Worm (Caenorhabditis elegans) whole organism, L4/young adult: ENCODE results near the gene T04F8.7.

ENCODE experiments used
- W03F9.2 ChIP-seq: fragments of 150-350 bp; optimal IDR thresholded peaks from 2 replicates; lab custom pipeline; 2014; ENCODE audit warnings: missing biosample characterization, missing genetic modification characterization
- dao-5 ChIP-seq: sonication (generic microtip); optimal IDR thresholded peaks from 2 replicates; lab custom pipeline; 2016; ENCODE audit warnings: missing genotype, missing genetic modification characterization, moderate library complexity, missing compliant biosample characterization

ce11 chrX:11656519-11657006, 24.2 kb downstream of the T04F8.7 start, which contains the start of gene T04F8.2:
- TF ChIP-seq W03F9.2 (tag; lab: Kevin White, UChicago): peak; percentile 65
- TF ChIP-seq dao-5 (tag; lab: Kevin White, UChicago): no peak
